Worm (Caenorhabditis elegans) whole organism, L4/young adult: ENCODE data around the gene Y17G9B.8.
"Not testable (repeated sequence)": the region's sequence is repeated elsewhere in the genome, so short reads cannot be mapped to it uniquely, and the experiment has no call there.

ENCODE experiments used
- dao-5 ChIP-seq: sonication (generic microtip); optimal IDR thresholded peaks from 2 replicates; lab custom pipeline; 2016; ENCODE audit warnings: missing genotype, missing genetic modification characterization, moderate library complexity, missing compliant biosample characterization
- him-1 ChIP-seq: sonication (generic microtip); optimal IDR thresholded peaks from 2 replicates; lab custom pipeline; 2016; ENCODE audit warnings: missing genotype, missing genetic modification reagents, missing genetic modification characterization, missing compliant biosample characterization

DNA sequence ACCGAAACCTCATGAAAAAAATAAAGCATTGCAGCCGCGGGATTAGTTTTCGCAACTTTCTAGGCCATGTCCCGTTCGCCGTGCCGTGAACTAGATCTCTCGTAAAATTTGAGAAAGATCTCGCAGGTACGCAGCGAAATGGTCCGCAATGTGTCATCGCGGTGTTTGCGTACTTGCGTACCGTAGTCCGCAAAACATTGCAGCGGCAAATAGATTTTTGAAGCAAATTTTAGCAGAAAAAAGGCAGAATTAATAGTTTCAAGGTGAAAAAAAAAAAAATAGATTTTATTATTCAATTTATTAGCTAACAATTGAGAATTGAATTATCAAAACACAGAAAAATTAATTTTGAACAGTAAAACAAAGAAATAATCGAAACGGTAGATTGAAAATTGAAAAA is 30.7 kb downstream of the Y17G9B.8 start:
- TF ChIP-seq him-1 (tag; lab: Kevin White, UChicago): peak; percentile 73
- not testable (repeated sequence) for TF ChIP-seq dao-5 (tag; lab: Kevin White, UChicago)
